Fruit fly (Drosophila melanogaster): ENCODE measurements around the gene eff.

The eff gene

dm6 chr3R:14723355-14723670 is 17.8 kb downstream of the eff start:
- TF ChIP-seq Hr96 (GFP tag; optimal IDR thresholded peaks at IDR 0.05) (no peak), CG12768 (GFP tag; optimal IDR thresholded peaks at IDR 0.05) (no peak), Crg-1 (GFP tag; optimal IDR thresholded peaks at IDR 0.05) (no peak), cnc (optimal IDR thresholded peaks at IDR 0.05) (no peak), CG33017 (tag; optimal IDR thresholded peaks at IDR 0.05) (no peak), ovo (GFP tag; optimal IDR thresholded peaks at IDR 0.05) (no peak), Clk (GFP tag; optimal IDR thresholded peaks at IDR 0.05) (no peak), bab1 (GFP tag; optimal IDR thresholded peaks at IDR 0.05) (no peak), CG14711 (tag; optimal IDR thresholded peaks at IDR 0.05) (no peak), toe (GFP tag; optimal IDR thresholded peaks at IDR 0.05) (no peak), CG5204 (GFP tag; optimal IDR thresholded peaks at IDR 0.05) (no peak), CG7045 (GFP tag; optimal IDR thresholded peaks at IDR 0.05) (no peak), cic (GFP tag; optimal IDR thresholded peaks at IDR 0.05) (no peak), Mnt (GFP tag; optimal IDR thresholded peaks at IDR 0.05) (no peak)

- TF ChIP-seq CG14711 (tag; optimal IDR thresholded peaks at IDR 0.05) (peak; percentile 31), CG12768 (GFP tag; optimal IDR thresholded peaks at IDR 0.05) (peak; percentile 60), CG7101 (tag; optimal IDR thresholded peaks at IDR 0.05) (peak; percentile 52), CG11617 (GFP tag; optimal IDR thresholded peaks at IDR 0.05) (peak; percentile 25), pad (GFP tag; optimal IDR thresholded peaks at IDR 0.05) (no peak), CG7045 (GFP tag; optimal IDR thresholded peaks at IDR 0.05) (peak; percentile 26), bab1 (GFP tag; optimal IDR thresholded peaks at IDR 0.05) (peak; percentile 2), Clk (GFP tag; optimal IDR thresholded peaks at IDR 0.05) (no peak), CG33017 (tag; optimal IDR thresholded peaks at IDR 0.05) (no peak), cnc (optimal IDR thresholded peaks at IDR 0.05) (no peak), Crg-1 (GFP tag; optimal IDR thresholded peaks at IDR 0.05) (no peak), tj (GFP tag; optimal IDR thresholded peaks at IDR 0.05) (peak; percentile 19)
Observed at dm6 chr3R:14721942-14722939, 18.9 kb downstream of the eff start.

- TF ChIP-seq Hr96 (GFP tag; optimal IDR thresholded peaks at IDR 0.05) (no peak), CG11617 (GFP tag; optimal IDR thresholded peaks at IDR 0.05) (no peak), pad (GFP tag; optimal IDR thresholded peaks at IDR 0.05) (no peak), CG1620 (GFP tag; optimal IDR thresholded peaks at IDR 0.05) (no peak), toe (GFP tag; optimal IDR thresholded peaks at IDR 0.05) (no peak), CG7045 (GFP tag; optimal IDR thresholded peaks at IDR 0.05) (no peak), kay (GFP tag; ENCODE audit: borderline replicate concordance) (no peak), CG7101 (tag; optimal IDR thresholded peaks at IDR 0.05) (no peak), Mnt (GFP tag; optimal IDR thresholded peaks at IDR 0.05) (no peak)
Observed at dm6 chr3R:14720885-14721284, 20.2 kb downstream of the eff start.

DNA sequence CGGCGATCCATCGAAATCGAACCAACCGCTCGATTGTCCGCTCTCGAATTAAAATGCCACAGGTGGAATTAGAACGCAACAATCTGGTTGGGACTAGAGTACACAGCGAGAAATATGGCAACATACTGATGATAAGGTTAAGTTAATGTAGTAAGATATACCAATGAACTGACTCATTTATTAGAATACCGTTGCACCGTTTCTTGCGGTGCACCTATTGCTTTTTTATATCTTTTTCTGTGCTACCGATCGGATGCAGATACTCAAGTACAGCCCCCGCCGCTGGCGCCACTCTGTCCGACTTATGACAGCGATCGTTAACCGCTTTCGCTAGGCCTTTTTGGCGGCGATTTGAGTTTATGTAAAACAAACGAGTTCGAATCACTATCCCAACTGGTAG is 21.0 kb downstream of the eff start:
- TF ChIP-seq Clk (GFP tag; optimal IDR thresholded peaks at IDR 0.05) (no peak), toe (GFP tag; optimal IDR thresholded peaks at IDR 0.05) (no peak), CG7101 (tag; optimal IDR thresholded peaks at IDR 0.05) (no peak), Hr96 (GFP tag; optimal IDR thresholded peaks at IDR 0.05) (no peak), bab1 (GFP tag; optimal IDR thresholded peaks at IDR 0.05) (no peak), tj (GFP tag; optimal IDR thresholded peaks at IDR 0.05) (no peak)

dm6 chr3R:14719380-14719779 is 21.7 kb downstream of the eff start:
- TF ChIP-seq Clk (GFP tag; optimal IDR thresholded peaks at IDR 0.05): no peak
- TF ChIP-seq CG33017 (tag; optimal IDR thresholded peaks at IDR 0.05): no peak
- TF ChIP-seq toe (GFP tag; optimal IDR thresholded peaks at IDR 0.05): no peak
- TF ChIP-seq CG14711 (tag; optimal IDR thresholded peaks at IDR 0.05): no peak
- peak; percentile 21 for TF ChIP-seq tj (GFP tag; optimal IDR thresholded peaks at IDR 0.05)

- TF ChIP-seq CG12768 (GFP tag; optimal IDR thresholded peaks at IDR 0.05) (no peak), tj (GFP tag; optimal IDR thresholded peaks at IDR 0.05) (peak; percentile 97)
Observed at dm6 chr3R:14717712-14718097, 23.4 kb downstream of the eff start.

DNA sequence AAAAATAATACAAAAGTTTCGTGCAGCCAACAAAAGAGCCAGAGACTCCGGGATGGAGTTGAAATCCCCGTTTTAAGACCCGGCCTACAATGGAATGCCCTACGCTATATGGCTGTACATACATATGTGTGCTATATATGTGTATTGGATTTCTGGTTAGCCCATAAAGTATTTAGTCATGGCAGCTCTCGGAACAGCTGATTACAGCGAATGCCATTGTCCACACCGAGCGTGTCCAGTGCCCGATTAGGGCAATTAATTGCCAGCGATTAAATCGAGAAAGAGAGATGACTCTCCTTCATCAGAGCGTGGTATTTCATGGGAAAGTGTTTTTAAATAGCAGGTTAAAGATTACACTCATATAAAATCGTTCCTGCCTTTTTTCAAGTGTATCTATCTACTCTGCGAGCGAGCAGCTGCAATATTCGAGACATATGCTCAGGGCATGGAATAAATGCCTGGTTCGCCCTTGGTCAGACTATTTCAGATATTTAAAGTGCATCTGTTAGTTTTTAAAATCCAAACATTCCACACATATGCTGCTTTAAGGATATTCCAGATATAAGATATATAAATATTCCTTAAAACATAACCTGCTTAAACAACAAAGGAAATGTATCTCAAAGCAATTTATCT is 23.9 kb downstream of the eff start:
- no peak for TF ChIP-seq Mnt (GFP tag; optimal IDR thresholded peaks at IDR 0.05)
- no peak for TF ChIP-seq cic (GFP tag; optimal IDR thresholded peaks at IDR 0.05)
- no peak for TF ChIP-seq pad (GFP tag; optimal IDR thresholded peaks at IDR 0.05)
- TF ChIP-seq CG33017 (tag; optimal IDR thresholded peaks at IDR 0.05): no peak
- no peak for TF ChIP-seq kay (GFP tag; ENCODE audit: borderline replicate concordance)
- TF ChIP-seq Clk (GFP tag; optimal IDR thresholded peaks at IDR 0.05): no peak
- no peak for TF ChIP-seq CG12768 (GFP tag; optimal IDR thresholded peaks at IDR 0.05)
- TF ChIP-seq toe (GFP tag; optimal IDR thresholded peaks at IDR 0.05): no peak
- TF ChIP-seq CG14711 (tag; optimal IDR thresholded peaks at IDR 0.05): no peak
- TF ChIP-seq Hr96 (GFP tag; optimal IDR thresholded peaks at IDR 0.05): no peak
- no peak for TF ChIP-seq tj (GFP tag; optimal IDR thresholded peaks at IDR 0.05)
- no peak for TF ChIP-seq CG7045 (GFP tag; optimal IDR thresholded peaks at IDR 0.05)
- no peak for TF ChIP-seq bab1 (GFP tag; optimal IDR thresholded peaks at IDR 0.05)
- no peak for TF ChIP-seq CG7101 (tag; optimal IDR thresholded peaks at IDR 0.05)
- no peak for TF ChIP-seq CG11617 (GFP tag; optimal IDR thresholded peaks at IDR 0.05)
- TF ChIP-seq CG1620 (GFP tag; optimal IDR thresholded peaks at IDR 0.05): no peak
- no peak for TF ChIP-seq CG5204 (GFP tag; optimal IDR thresholded peaks at IDR 0.05)
- no peak for TF ChIP-seq cnc (optimal IDR thresholded peaks at IDR 0.05)
- TF ChIP-seq ovo (GFP tag; optimal IDR thresholded peaks at IDR 0.05): no peak
- no peak for TF ChIP-seq Crg-1 (GFP tag; optimal IDR thresholded peaks at IDR 0.05)

All from whole organism, adult.